Fruit fly (Drosophila melanogaster): ENCODE data around the gene b.
A peak's percentile ranks its signal among the peaks of the same experiment; 100 is the strongest.

Gene b

dm6 chr2L:13790715-13791114, 30.3 kb upstream of the b start, which contains the start of gene CG16863:
Gene CG16863 (plus strand): TSS chr2L:13790959.
- TF ChIP-seq br (GFP tag; optimal IDR thresholded peaks at IDR 0.05) (no peak), Rel (GFP tag; optimal IDR thresholded peaks at IDR 0.05) (no peak), Rel (tag; optimal IDR thresholded peaks at IDR 0.05) (peak; percentile 54), Hr78 (GFP tag; optimal IDR thresholded peaks at IDR 0.05) (no peak), HLH106 (tag; optimal IDR thresholded peaks at IDR 0.05) (no peak)

dm6 chr2L:13793405-13793804, 27.6 kb upstream of the b start, which contains the start of gene Sec71:
Gene Sec71 (plus strand): TSS chr2L:13793521.
- TF ChIP-seq CG32264 (GFP tag; optimal IDR thresholded peaks at IDR 0.05) = no peak
- TF ChIP-seq fru (GFP tag; optimal IDR thresholded peaks at IDR 0.05) = no peak
- no peak for TF ChIP-seq HLH106 (tag; optimal IDR thresholded peaks at IDR 0.05)
- no peak for TF ChIP-seq Rel (GFP tag; optimal IDR thresholded peaks at IDR 0.05)
- peak; percentile 47 for TF ChIP-seq Rel (tag; optimal IDR thresholded peaks at IDR 0.05)

- TF ChIP-seq ey (GFP tag; optimal IDR thresholded peaks at IDR 0.05) (no peak), jim (GFP tag; optimal IDR thresholded peaks at IDR 0.05) (no peak), GATAd (GFP tag; optimal IDR thresholded peaks at IDR 0.05) (no peak), OdsH (GFP tag; optimal IDR thresholded peaks at IDR 0.05) (no peak), psq (GFP tag; optimal IDR thresholded peaks at IDR 0.05) (no peak), Jra (GFP tag; optimal IDR thresholded peaks at IDR 0.05) (no peak), Abd-B (GFP tag; optimal IDR thresholded peaks at IDR 0.05) (no peak), Hnf4 (GFP tag; optimal IDR thresholded peaks at IDR 0.05) (no peak), br (GFP tag; optimal IDR thresholded peaks at IDR 0.05) (no peak), Dif (GFP tag; optimal IDR thresholded peaks at IDR 0.05; ENCODE audit: partially characterized antibody) (no peak), CG9705 (GFP tag; optimal IDR thresholded peaks at IDR 0.05) (no peak), fru (GFP tag; optimal IDR thresholded peaks at IDR 0.05) (no peak)
These were observed 19.9 kb upstream of the b start for dm6 chr2L:13801166-13801565.

DNA sequence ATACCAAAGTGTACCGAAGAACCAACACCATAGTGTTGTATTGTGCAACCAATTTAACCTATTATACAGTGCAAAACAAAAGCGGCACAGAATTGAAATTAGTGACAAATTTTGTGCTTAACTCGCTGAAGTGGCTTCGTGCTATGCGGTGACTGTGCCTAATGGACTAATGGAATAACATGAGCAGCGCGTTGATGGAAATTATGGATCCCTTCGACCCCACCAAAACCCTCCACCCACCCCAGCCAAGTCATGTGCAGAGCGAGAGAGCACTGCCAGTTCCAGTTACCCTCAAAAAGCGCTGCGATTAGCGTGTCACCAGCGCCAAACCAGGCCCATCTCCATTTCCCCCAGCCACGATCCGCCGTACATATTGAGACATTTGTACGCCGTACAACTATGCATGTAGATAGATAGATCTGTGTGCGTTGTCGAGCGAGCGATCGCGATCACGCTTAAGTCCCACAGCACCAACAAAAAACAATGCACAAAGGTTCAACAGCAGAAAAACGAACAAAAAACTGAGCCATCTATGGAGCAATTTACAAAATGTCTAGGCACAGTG, 18.9 kb upstream of the b start:
- TF ChIP-seq Hr83 (GFP tag; optimal IDR thresholded peaks at IDR 0.05; ENCODE audit: poor library complexity, severe bottlenecking) = no peak
- no peak for TF ChIP-seq Mio (GFP tag; optimal IDR thresholded peaks at IDR 0.05)
- no peak for TF ChIP-seq woc (GFP tag; optimal IDR thresholded peaks at IDR 0.05)
- TF ChIP-seq Myc (optimal IDR thresholded peaks at IDR 0.05) = no peak
- TF ChIP-seq sage (GFP tag; optimal IDR thresholded peaks at IDR 0.05) = no peak
- TF ChIP-seq Hnf4 (GFP tag; optimal IDR thresholded peaks at IDR 0.05) = no peak
- TF ChIP-seq fru (GFP tag; optimal IDR thresholded peaks at IDR 0.05) = no peak
- TF ChIP-seq Rel (GFP tag; optimal IDR thresholded peaks at IDR 0.05) = no peak
- TF ChIP-seq Rel (tag; optimal IDR thresholded peaks at IDR 0.05) = no peak
- no peak for TF ChIP-seq Vsx2 (GFP tag; optimal IDR thresholded peaks at IDR 0.05; ENCODE audit: partially characterized antibody)
- TF ChIP-seq OdsH (GFP tag; optimal IDR thresholded peaks at IDR 0.05) = no peak
- TF ChIP-seq CG32264 (GFP tag; optimal IDR thresholded peaks at IDR 0.05) = no peak
- no peak for TF ChIP-seq GATAd (GFP tag; optimal IDR thresholded peaks at IDR 0.05)
- no peak for TF ChIP-seq dl (GFP tag; optimal IDR thresholded peaks at IDR 0.05; ENCODE audit: insufficient read depth in 1 of 2, partially characterized antibody in 2 of 2)
- TF ChIP-seq rgr (GFP tag; optimal IDR thresholded peaks at IDR 0.05) = no peak
- TF ChIP-seq jim (GFP tag; optimal IDR thresholded peaks at IDR 0.05) = no peak
- no peak for TF ChIP-seq Abd-B (GFP tag; optimal IDR thresholded peaks at IDR 0.05)

- TF ChIP-seq woc (GFP tag; optimal IDR thresholded peaks at IDR 0.05) (no peak), CG32264 (GFP tag; optimal IDR thresholded peaks at IDR 0.05) (no peak), Vsx2 (GFP tag; optimal IDR thresholded peaks at IDR 0.05; ENCODE audit: partially characterized antibody) (no peak), Jra (GFP tag; optimal IDR thresholded peaks at IDR 0.05) (no peak), CG9705 (GFP tag; optimal IDR thresholded peaks at IDR 0.05) (no peak), Abd-B (GFP tag; optimal IDR thresholded peaks at IDR 0.05) (no peak), rgr (GFP tag; optimal IDR thresholded peaks at IDR 0.05) (no peak), psq (GFP tag; optimal IDR thresholded peaks at IDR 0.05) (no peak), HLH106 (tag; optimal IDR thresholded peaks at IDR 0.05) (no peak), N (GFP tag; optimal IDR thresholded peaks at IDR 0.05) (no peak), tai (GFP tag; optimal IDR thresholded peaks at IDR 0.05) (no peak), dmrt93B (GFP tag; optimal IDR thresholded peaks at IDR 0.05) (no peak), Dif (GFP tag; optimal IDR thresholded peaks at IDR 0.05; ENCODE audit: partially characterized antibody) (no peak), Myc (optimal IDR thresholded peaks at IDR 0.05) (no peak), sv (GFP tag; optimal IDR thresholded peaks at IDR 0.05) (no peak), Dfd (GFP tag; optimal IDR thresholded peaks at IDR 0.05) (no peak), lola (GFP tag; optimal IDR thresholded peaks at IDR 0.05) (no peak), Sp1 (GFP tag; optimal IDR thresholded peaks at IDR 0.05) (no peak)
These were observed 17.9 kb upstream of the b start, which contains the start of gene CAH1 for dm6 chr2L:13803032-13803661. Gene CAH1 (plus strand): TSS chr2L:13803626.
